Worm (Caenorhabditis elegans) whole organism, L2 larva: ENCODE measurements around the gene pes-10.

ENCODE experiments used
- C34F6.9 ChIP-seq: fragments of 150-350 bp; optimal IDR thresholded peaks from 2 replicates; lab custom pipeline; 2014; ENCODE audit warnings: missing biosample characterization, missing genetic modification characterization
- F13H6.1 ChIP-seq: sonication (generic microtip); optimal IDR thresholded peaks from 2 replicates; lab custom pipeline; 2016; ENCODE audit warnings: missing genetic modification characterization, missing compliant biosample characterization
- R02D3.7 ChIP-seq: fragments of 150-350 bp; optimal IDR thresholded peaks from 2 replicates; lab custom pipeline; 2014; ENCODE audit warnings: missing biosample characterization, missing genetic modification characterization
- Y55F3AM.14 ChIP-seq: fragments of 200-800 bp; sonication (Bioruptor generic); optimal IDR thresholded peaks from 2 replicates; lab custom pipeline; 2018; ENCODE audit warnings: mild to moderate bottlenecking, missing genetic modification characterization, missing compliant biosample characterization
- ZK546.5 ChIP-seq: sonication (generic microtip); optimal IDR thresholded peaks from 2 replicates; lab custom pipeline; 2017; ENCODE audit warnings: missing biosample characterization, missing genetic modification characterization
- alr-1 ChIP-seq: fragments of 150-350 bp; optimal IDR thresholded peaks from 2 replicates; lab custom pipeline; 2014; ENCODE audit warnings: missing biosample characterization, missing genetic modification characterization
- aly-2 ChIP-seq: fragments of 150-350 bp; optimal IDR thresholded peaks from 2 replicates; lab custom pipeline; 2014; ENCODE audit warnings: missing biosample characterization, missing genetic modification characterization
- ama-1 ChIP-seq: fragments of 150-350 bp; optimal IDR thresholded peaks from 2 replicates; lab custom pipeline; 2018; ENCODE audit warnings: inconsistent platforms
- blmp-1 ChIP-seq: sonication (generic microtip); optimal IDR thresholded peaks from 2 replicates; lab custom pipeline; 2017; ENCODE audit warnings: missing genetic modification characterization, mild to moderate bottlenecking, missing compliant biosample characterization, antibody characterized with exemption, moderate library complexity; ENCODE audit not compliant: insufficient read depth
- ceh-16 ChIP-seq: fragments of 150-350 bp; optimal IDR thresholded peaks from 2 replicates; lab custom pipeline; 2014; ENCODE audit warnings: missing biosample characterization, missing genetic modification characterization
- ceh-82 ChIP-seq: fragments of 150-350 bp; optimal IDR thresholded peaks from 2 replicates; lab custom pipeline; 2014; ENCODE audit warnings: missing biosample characterization, missing genetic modification characterization
- crh-2 ChIP-seq: sonication (generic microtip); optimal IDR thresholded peaks from 2 replicates; lab custom pipeline; 2017; ENCODE audit warnings: missing biosample characterization, missing genetic modification characterization
- dmd-4 ChIP-seq: sonication (generic microtip); optimal IDR thresholded peaks from 2 replicates; lab custom pipeline; 2017; ENCODE audit warnings: missing biosample characterization, missing genetic modification characterization
- egl-27 ChIP-seq: sonication (generic microtip); optimal IDR thresholded peaks from 3 replicates; lab custom pipeline; 2017; ENCODE audit warnings: missing biosample characterization, missing genetic modification reagents, missing genetic modification characterization
- elt-1 ChIP-seq: fragments of 150-350 bp; optimal IDR thresholded peaks from 2 replicates; lab custom pipeline; 2014; ENCODE audit warnings: missing biosample characterization, missing genetic modification characterization
- elt-3 ChIP-seq: sonication (generic microtip); optimal IDR thresholded peaks from 2 replicates; lab custom pipeline; 2017; ENCODE audit warnings: missing biosample characterization, missing genetic modification characterization
- fos-1 ChIP-seq: fragments of 150-350 bp; optimal IDR thresholded peaks from 2 replicates; lab custom pipeline; 2014; ENCODE audit warnings: missing biosample characterization, missing genetic modification characterization
- gmeb-1 ChIP-seq: fragments of 150-350 bp; optimal IDR thresholded peaks from 2 replicates; lab custom pipeline; 2014; ENCODE audit warnings: missing biosample characterization, missing genetic modification characterization
- lin-11 ChIP-seq: fragments of 150-350 bp; sonication (generic microtip); optimal IDR thresholded peaks from 2 replicates; lab custom pipeline; 2014; ENCODE audit warnings: missing biosample characterization, missing genetic modification characterization, inconsistent platforms, mixed read lengths
- lin-13 ChIP-seq: fragments of 150-350 bp; optimal IDR thresholded peaks from 2 replicates; lab custom pipeline; 2014; ENCODE audit warnings: missing biosample characterization, missing genetic modification reagents, missing genetic modification characterization
- lin-39 ChIP-seq: fragments of 150-350 bp; optimal IDR thresholded peaks from 2 replicates; lab custom pipeline; 2014; ENCODE audit warnings: missing biosample characterization, missing genetic modification reagents, missing genetic modification characterization
- lsy-2 ChIP-seq, 2 experiments: fragments of 150-350 bp in 1 of 2; sonication (generic microtip) in 1 of 2; optimal IDR thresholded peaks; 2 replicates each; lab custom pipeline; 2014 to 2017; ENCODE audit warnings: missing biosample characterization in 2 of 2, missing genetic modification characterization in 2 of 2
- mab-5 ChIP-seq: fragments of 150-350 bp; optimal IDR thresholded peaks from 2 replicates; lab custom pipeline; 2014; ENCODE audit warnings: missing biosample characterization, missing genetic modification characterization
- mbf-1 ChIP-seq: sonication (generic microtip); optimal IDR thresholded peaks from 2 replicates; lab custom pipeline; 2017; ENCODE audit warnings: missing biosample characterization, missing genetic modification characterization
- mdl-1 ChIP-seq, 2 experiments: fragments of 150-350 bp in 1 of 2; sonication (generic microtip) in 1 of 2; optimal IDR thresholded peaks; 2 replicates each; lab custom pipeline; 2017; ENCODE audit warnings: missing biosample characterization in 2 of 2, missing genetic modification characterization in 2 of 2
- nhr-10 ChIP-seq: sonication (generic microtip); optimal IDR thresholded peaks from 2 replicates; lab custom pipeline; 2017; ENCODE audit warnings: missing biosample characterization, missing genetic modification characterization
- nhr-11 ChIP-seq: fragments of 150-350 bp; optimal IDR thresholded peaks from 2 replicates; lab custom pipeline; 2014; ENCODE audit warnings: missing biosample characterization, missing genetic modification characterization
- nhr-12 ChIP-seq: fragments of 150-350 bp; optimal IDR thresholded peaks from 2 replicates; lab custom pipeline; 2014; ENCODE audit warnings: missing biosample characterization, missing genetic modification characterization
- nhr-129 ChIP-seq: fragments of 150-350 bp; optimal IDR thresholded peaks from 2 replicates; lab custom pipeline; 2014; ENCODE audit warnings: missing biosample characterization, missing genetic modification characterization
- nhr-21 ChIP-seq: fragments of 150-350 bp; optimal IDR thresholded peaks from 2 replicates; lab custom pipeline; 2014; ENCODE audit warnings: missing biosample characterization, missing genetic modification characterization
- nhr-23 ChIP-seq: fragments of 150-350 bp; optimal IDR thresholded peaks from 2 replicates; lab custom pipeline; 2014; ENCODE audit warnings: missing biosample characterization, missing genetic modification reagents, missing genetic modification characterization
- nhr-237 ChIP-seq: fragments of 150-350 bp; optimal IDR thresholded peaks from 2 replicates; lab custom pipeline; 2014; ENCODE audit warnings: missing biosample characterization, missing genetic modification characterization
- nhr-25 ChIP-seq: fragments of 150-350 bp; sonication (generic microtip); optimal IDR thresholded peaks from 3 replicates; lab custom pipeline; 2014; ENCODE audit warnings: missing biosample characterization, missing genetic modification characterization
- nhr-6 ChIP-seq: fragments of 150-350 bp; optimal IDR thresholded peaks from 2 replicates; lab custom pipeline; 2014; ENCODE audit warnings: missing biosample characterization, missing genetic modification characterization
- nhr-77 ChIP-seq: fragments of 150-350 bp; optimal IDR thresholded peaks from 2 replicates; lab custom pipeline; 2014; ENCODE audit warnings: missing biosample characterization, missing genetic modification characterization
- peb-1 ChIP-seq: fragments of 150-350 bp; optimal IDR thresholded peaks from 2 replicates; lab custom pipeline; 2014; ENCODE audit warnings: missing biosample characterization, missing genetic modification characterization
- sem-4 ChIP-seq: fragments of 150-350 bp; optimal IDR thresholded peaks from 2 replicates; lab custom pipeline; 2014; ENCODE audit warnings: missing biosample characterization, missing genetic modification reagents, missing genetic modification characterization
- skn-1 ChIP-seq: sonication (generic microtip); optimal IDR thresholded peaks from 2 replicates; lab custom pipeline; 2017; ENCODE audit warnings: missing biosample characterization, missing genetic modification characterization
- sma-3 ChIP-seq: sonication (generic microtip); optimal IDR thresholded peaks from 2 replicates; lab custom pipeline; 2016; ENCODE audit warnings: missing genetic modification reagents, missing genetic modification characterization, missing compliant biosample characterization
- sma-9 ChIP-seq, 2 experiments: fragments of 150-350 bp in 1 of 2; sonication (generic microtip) in 1 of 2; optimal IDR thresholded peaks; 2 replicates each; lab custom pipeline; 2014 to 2016; ENCODE audit warnings: missing genetic modification characterization in 2 of 2, mild to moderate bottlenecking in 1 of 2, missing biosample characterization in 1 of 2, missing compliant biosample characterization in 1 of 2, missing genetic modification reagents in 1 of 2, moderate library complexity in 1 of 2
- snpc-4 ChIP-seq: fragments of 150-350 bp; optimal IDR thresholded peaks from 2 replicates; lab custom pipeline; 2014; ENCODE audit warnings: missing biosample characterization, missing genetic modification characterization
- unc-39 ChIP-seq: fragments of 150-350 bp; optimal IDR thresholded peaks from 2 replicates; lab custom pipeline; 2014; ENCODE audit warnings: missing biosample characterization, missing genetic modification characterization
- unc-55 ChIP-seq: fragments of 150-350 bp; sonication (generic microtip); optimal IDR thresholded peaks from 3 replicates; lab custom pipeline; 2014; ENCODE audit warnings: missing biosample characterization, missing genetic modification reagents, missing genetic modification characterization
- unc-62 ChIP-seq: fragments of 150-350 bp; optimal IDR thresholded peaks from 2 replicates; lab custom pipeline; 2014; ENCODE audit warnings: missing biosample characterization, missing genetic modification reagents, missing genetic modification characterization
- zag-1 ChIP-seq: fragments of 150-350 bp; optimal IDR thresholded peaks from 2 replicates; lab custom pipeline; 2014; ENCODE audit warnings: missing biosample characterization, missing genetic modification characterization
- ztf-1 ChIP-seq: fragments of 200-800 bp; sonication (Bioruptor generic); conservative IDR thresholded peaks from 2 replicates; pipeline ENCODE4 v1.3.6; 2022; ENCODE audit warnings: missing genetic modification characterization, missing compliant biosample characterization
- ztf-11 ChIP-seq: sonication (generic microtip); optimal IDR thresholded peaks from 2 replicates; lab custom pipeline; 2017; ENCODE audit warnings: missing biosample characterization, missing genetic modification characterization
- ztf-4 ChIP-seq: fragments of 150-350 bp; optimal IDR thresholded peaks from 2 replicates; lab custom pipeline; 2014; ENCODE audit warnings: missing biosample characterization, missing genetic modification characterization

The pes-10 gene

ce11 chrII:12797211-12797794 is 50.3 kb downstream of the pes-10 start:
- no peak for TF ChIP-seq nhr-77
- peak in 1 of 2 experiments; percentile 26 for TF ChIP-seq lsy-2 (tag; optimal IDR thresholded peaks at IDR 0.05; lab: Kevin White, UChicago)
- no peak for TF ChIP-seq mbf-1 (tag; lab: Kevin White, UChicago)
- no peak for TF ChIP-seq unc-62
- no peak for TF ChIP-seq nhr-6 (tag; lab: Kevin White, UChicago)
- peak; percentile 61 for TF ChIP-seq crh-2 (tag; lab: Kevin White, UChicago)
- no peak for TF ChIP-seq peb-1 (tag; lab: Kevin White, UChicago)
- TF ChIP-seq zag-1 (tag; lab: Kevin White, UChicago): no peak
- no peak for TF ChIP-seq unc-55
- TF ChIP-seq C34F6.9 (tag; lab: Kevin White, UChicago): peak; percentile 30
- no peak for TF ChIP-seq nhr-10 (tag; lab: Kevin White, UChicago)
- no peak for TF ChIP-seq dmd-4 (tag; lab: Kevin White, UChicago)
- TF ChIP-seq sem-4 (tag; lab: Kevin White, UChicago): no peak
- no peak for TF ChIP-seq aly-2 (tag; lab: Kevin White, UChicago)
- TF ChIP-seq mdl-1 (tag; optimal IDR thresholded peaks at IDR 0.05; lab: Kevin White, UChicago): no peak
- no peak for TF ChIP-seq elt-3 (tag; lab: Kevin White, UChicago)
- TF ChIP-seq blmp-1 (tag; lab: Kevin White, UChicago): no peak
- TF ChIP-seq ama-1 (lab: Kevin White, UChicago): peak; percentile 36
- TF ChIP-seq F13H6.1 (tag; lab: Kevin White, UChicago): no peak
- TF ChIP-seq lin-39 (tag; lab: Kevin White, UChicago): no peak
- peak; percentile 52 for TF ChIP-seq fos-1 (tag; lab: Kevin White, UChicago)
- TF ChIP-seq nhr-11 (tag; lab: Kevin White, UChicago): no peak
- no peak for TF ChIP-seq R02D3.7 (tag; lab: Kevin White, UChicago)
- TF ChIP-seq ztf-1 (GFP tag; lab: Robert Waterston, UW): no peak
- no peak for TF ChIP-seq nhr-21 (tag; lab: Kevin White, UChicago)
- TF ChIP-seq sma-9 (GFP tag; optimal IDR thresholded peaks at IDR 0.05; lab: Kevin White, UChicago): peak; percentile 50
- no peak for TF ChIP-seq sma-9 (tag; optimal IDR thresholded peaks at IDR 0.05; lab: Kevin White, UChicago)
- no peak for TF ChIP-seq Y55F3AM.14 (GFP tag; lab: Kevin White, UChicago)
- no peak for TF ChIP-seq ztf-11
- no peak for TF ChIP-seq egl-27 (tag; lab: Kevin White, UChicago)
- no peak for TF ChIP-seq mab-5 (tag; lab: Kevin White, UChicago)
- no peak for TF ChIP-seq nhr-23 (tag; lab: Kevin White, UChicago)
- no peak for TF ChIP-seq ZK546.5
- no peak for TF ChIP-seq unc-39 (tag; lab: Kevin White, UChicago)
- TF ChIP-seq sma-3: no peak
- TF ChIP-seq nhr-12 (tag; lab: Kevin White, UChicago): no peak
- no peak for TF ChIP-seq snpc-4 (tag; lab: Kevin White, UChicago)
- TF ChIP-seq nhr-129 (tag; lab: Kevin White, UChicago): no peak
- no peak for TF ChIP-seq gmeb-1
- no peak for TF ChIP-seq lin-11 (tag; lab: Kevin White, UChicago)
- TF ChIP-seq lin-13 (GFP tag; lab: Kevin White, UChicago): peak; percentile 25
- TF ChIP-seq ztf-4 (tag; lab: Kevin White, UChicago): no peak
- no peak for TF ChIP-seq elt-1 (tag; lab: Kevin White, UChicago)
- no peak for TF ChIP-seq alr-1
- no peak for TF ChIP-seq nhr-237 (tag; lab: Kevin White, UChicago)
- TF ChIP-seq nhr-25 (tag; lab: Kevin White, UChicago): no peak
- no peak for TF ChIP-seq ceh-16 (tag; lab: Kevin White, UChicago)
- no peak for TF ChIP-seq ceh-82 (tag; lab: Kevin White, UChicago)
- TF ChIP-seq skn-1: no peak
- TF ChIP-seq, all 48 proteins: peak for 7
